Worm (Caenorhabditis elegans) whole organism, young adult: ENCODE measurements around the gene T26G10.5.
"Not testable (repeated sequence)": the region's sequence is repeated elsewhere in the genome, so short reads cannot be mapped to it uniquely, and the experiment has no call there.

Experiments used
- B0019.2 ChIP-seq: fragments of 200-800 bp; sonication (Bioruptor generic); conservative IDR thresholded peaks from 2 replicates; pipeline ENCODE4 v1.3.6; 2022; ENCODE audit warnings: missing genetic modification reagents, missing genetic modification characterization, missing compliant biosample characterization
- Y79H2A.3 ChIP-seq: fragments of 200-800 bp; sonication (Bioruptor generic); conservative IDR thresholded peaks from 2 replicates; pipeline ENCODE4 v1.3.6; 2022; ENCODE audit warnings: missing genetic modification reagents, missing genetic modification characterization, missing compliant biosample characterization
- cebp-1 ChIP-seq, 2 experiments: fragments of 200-800 bp in 1 of 2; sonication (Bioruptor generic) in 1 of 2; sonication (generic microtip) in 1 of 2; IDR thresholded peaks in 1 of 2; optimal IDR thresholded peaks in 1 of 2; 2 replicates each; pipeline versions ENCODE4 v1.3.6 to Lab custom; 2017 to 2022; ENCODE audit warnings: missing compliant biosample characterization in 2 of 2, missing genetic modification characterization in 2 of 2, mild to moderate bottlenecking in 1 of 2, missing genetic modification reagents in 1 of 2, moderate library complexity in 1 of 2
- dpl-1 ChIP-seq: fragments of 150-350 bp; optimal IDR thresholded peaks from 2 replicates; lab custom pipeline; 2014; ENCODE audit warnings: missing biosample characterization, missing genetic modification reagents, missing genetic modification characterization
- lin-35 ChIP-seq, 3 experiments: fragments of 150-350 bp in 2 of 3; sonication (generic microtip) in 1 of 3; optimal IDR thresholded peaks; 2 replicates each; lab custom pipeline; 2014 to 2018; ENCODE audit warnings: missing biosample characterization in 3 of 3, missing genetic modification characterization in 3 of 3, missing genetic modification reagents in 3 of 3
- lsy-27 ChIP-seq: sonication (generic microtip); optimal IDR thresholded peaks from 2 replicates; lab custom pipeline; 2017; ENCODE audit warnings: missing genetic modification characterization, mild to moderate bottlenecking, missing compliant biosample characterization, antibody characterized with exemption, missing genotype, borderline replicate concordance; ENCODE audit not compliant: insufficient read depth
- mel-28 ChIP-seq: sonication (generic microtip); optimal IDR thresholded peaks from 2 replicates; lab custom pipeline; 2016; ENCODE audit warnings: borderline replicate concordance, mild to moderate bottlenecking, missing genetic modification characterization, missing compliant biosample characterization
- rpc-1 ChIP-seq, 2 experiments: fragments of 150-350 bp in 1 of 2; sonication (generic microtip) in 1 of 2; optimal IDR thresholded peaks; 2 replicates each; lab custom pipeline; 2014 to 2018; ENCODE audit warnings: missing biosample characterization in 1 of 2, missing genetic modification characterization in 1 of 2, missing genetic modification reagents in 1 of 2, missing genotype in 1 of 2
- snpc-3.4 ChIP-seq: sonication (generic microtip); optimal IDR thresholded peaks from 2 replicates; lab custom pipeline; 2017; ENCODE audit warnings: missing genetic modification characterization, mild to moderate bottlenecking, missing compliant biosample characterization, antibody characterized with exemption, moderate library complexity, missing genotype, missing genetic modification reagents
- snpc-4 ChIP-seq, 5 experiments: fragments of 150-350 bp in 1 of 5; sonication (generic microtip) in 4 of 5; optimal IDR thresholded peaks; 2 replicates each; lab custom pipeline; 2014 to 2018; ENCODE audit warnings: missing genetic modification characterization in 5 of 5, missing biosample characterization in 3 of 5, antibody characterized with exemption in 2 of 5, mild to moderate bottlenecking in 2 of 5, missing compliant biosample characterization in 2 of 5, missing genotype in 2 of 5, moderate library complexity in 2 of 5, missing genetic modification reagents in 1 of 5
- ztf-3 ChIP-seq: fragments of 200-800 bp; sonication (Bioruptor generic); optimal IDR thresholded peaks from 2 replicates; lab custom pipeline; 2018; ENCODE audit warnings: mild to moderate bottlenecking, missing genetic modification characterization, missing compliant biosample characterization
- ztf-6 ChIP-seq: fragments of 200-800 bp; sonication (Bioruptor generic); IDR thresholded peaks from 2 replicates; pipeline ENCODE4 v1.3.6; 2022; ENCODE audit warnings: missing genetic modification reagents, missing genetic modification characterization, missing compliant biosample characterization

- not testable (repeated sequence) for TF ChIP-seq Y79H2A.3 (GFP tag; lab: Robert Waterston, UW); ztf-3 (GFP tag; lab: Kevin White, UChicago); dpl-1 (GFP tag; lab: Kevin White, UChicago); cebp-1 (GFP tag; IDR thresholded peaks at IDR 0.05; lab: Robert Waterston, UW); cebp-1 (tag; optimal IDR thresholded peaks at IDR 0.05; lab: Kevin White, UChicago); rpc-1 (optimal IDR thresholded peaks at IDR 0.05; lab: Kevin White, UChicago); mel-28; lsy-27; ztf-6 (GFP tag; lab: Robert Waterston, UW); snpc-3.4 (tag; lab: Kevin White, UChicago); B0019.2 (GFP tag; lab: Robert Waterston, UW); lin-35 (GFP tag; optimal IDR thresholded peaks at IDR 0.05; lab: Kevin White, UChicago); snpc-4 (GFP tag; optimal IDR thresholded peaks at IDR 0.05; lab: Kevin White, UChicago)
- TF ChIP-seq rpc-1 (tag; optimal IDR thresholded peaks at IDR 0.05; lab: Kevin White, UChicago) (peak; percentile 50), snpc-4 (tag; optimal IDR thresholded peaks at IDR 0.05; lab: Kevin White, UChicago) (peak in 2 of 4 experiments; percentile 32 to 70)
Observed at ce11 chrIII:9445699-9446098, 19.5 kb upstream of the T26G10.5 start.
